Fruit fly (Drosophila melanogaster): ENCODE measurements around the gene CG16815.
A peak's percentile ranks its signal among the peaks of the same experiment; 100 is the strongest.

Gene CG16815

DNA sequence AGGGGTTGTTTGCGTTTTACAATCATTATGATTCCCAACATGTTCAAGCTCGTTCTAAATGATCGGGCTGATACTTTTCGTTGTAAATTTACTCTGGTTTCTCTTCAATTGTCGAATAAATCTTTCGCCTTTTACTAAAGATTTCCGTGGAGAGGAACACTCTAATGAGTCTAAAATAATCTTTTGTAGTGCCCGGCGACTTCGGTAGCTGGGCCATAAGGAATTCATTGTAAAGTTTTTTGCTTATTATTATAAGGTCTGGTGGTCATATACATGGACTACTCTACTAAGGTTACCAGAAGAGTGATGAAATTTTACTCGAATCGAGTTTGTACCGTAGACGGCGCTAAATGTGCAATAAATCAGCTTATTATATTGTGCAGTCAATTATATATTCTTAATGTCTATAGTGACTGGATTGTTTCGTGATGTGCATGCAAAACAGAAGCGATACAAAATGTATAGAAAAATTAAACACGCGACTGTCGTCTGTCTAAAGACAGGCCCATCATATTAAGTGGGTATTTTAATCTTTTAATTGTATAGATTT lies 15.2 kb downstream of the CG16815 start:
- TF ChIP-seq Hr39 (optimal IDR thresholded peaks at IDR 0.05) (no peak), zen (tag; optimal IDR thresholded peaks at IDR 0.05) (peak; percentile 10), CG17328 (GFP tag; IDR thresholded peaks at IDR 0.05) (0 out of 2 replicates have a peak, but pooled peaks have one; percentile 14), CG2199 (GFP tag; IDR thresholded peaks at IDR 0.05) (peak; percentile 69; the same call in 1 of the 3 replicates), Med (GFP tag) (peak; percentile 60), Dad (GFP tag; optimal IDR thresholded peaks at IDR 0.05) (no peak), pros (GFP tag; optimal IDR thresholded peaks at IDR 0.05) (peak; percentile 95), sens (GFP tag) (peak; percentile 81)

DNA sequence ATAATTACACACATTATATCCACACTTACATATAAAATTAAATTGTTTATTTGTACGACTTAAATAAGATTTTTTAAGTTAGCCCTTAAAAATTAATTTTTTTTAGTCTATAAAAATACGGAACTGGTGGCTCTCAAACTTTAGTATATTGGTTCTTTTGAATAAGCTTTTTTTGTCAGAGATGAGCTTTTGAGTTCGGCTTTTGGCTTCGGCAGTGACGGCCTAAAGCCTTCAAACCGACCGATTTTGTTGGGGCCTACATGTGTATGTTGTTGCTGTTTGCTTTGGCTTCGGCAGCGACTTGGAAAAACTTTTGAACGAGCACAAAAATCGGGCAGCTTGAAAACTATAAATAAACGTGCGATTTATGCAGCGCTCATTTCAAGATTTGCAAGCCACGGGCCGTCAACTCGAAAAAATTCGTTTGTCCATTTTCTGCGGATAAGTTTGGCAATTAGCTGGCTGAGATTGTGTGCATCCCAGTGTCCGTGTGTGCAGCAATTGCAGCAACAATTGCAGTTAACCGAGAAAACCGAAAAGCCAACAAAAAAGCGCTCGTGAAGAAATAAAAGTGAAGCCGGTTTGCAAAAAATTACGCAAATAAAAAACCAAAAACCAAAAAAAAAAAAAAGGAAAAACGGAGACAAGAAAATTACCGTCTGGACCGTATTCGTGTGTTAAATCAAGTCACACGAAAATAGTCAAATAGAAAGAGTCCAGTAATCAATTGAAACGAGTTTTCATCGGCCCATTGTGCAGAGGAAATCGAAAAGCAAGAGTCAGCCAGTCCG lies 16.4 kb downstream of the CG16815 start, which contains the start of gene CG16820:
Gene CG16820 (plus strand): TSS at position 378 of the 791 bp plus-strand sequence.
- TF ChIP-seq CG30403 (GFP tag; optimal IDR thresholded peaks at IDR 0.05) (no peak), CG4854 (GFP tag; optimal IDR thresholded peaks at IDR 0.05) (no peak), CG12299 (tag; optimal IDR thresholded peaks at IDR 0.05) (no peak), ham (GFP tag; IDR thresholded peaks at IDR 0.05) (no peak), Deaf1 (tag; optimal IDR thresholded peaks at IDR 0.05) (peak; percentile 93), Ssrp (tag; optimal IDR thresholded peaks at IDR 0.05) (no peak), CG11456 (GFP tag; IDR thresholded peaks at IDR 0.05) (no peak), pnt (GFP tag; optimal IDR thresholded peaks at IDR 0.05) (no peak), chinmo (GFP tag; IDR thresholded peaks at IDR 0.05; ENCODE audit: partially characterized antibody) (peak; percentile 56; the same call in 1 of the 4 replicates), CG15514 (GFP tag; optimal IDR thresholded peaks at IDR 0.05) (peak; percentile 96), vfl (GFP tag; optimal IDR thresholded peaks at IDR 0.05) (no peak), tll (GFP tag; optimal IDR thresholded peaks at IDR 0.05) (no peak), inv (GFP tag; IDR thresholded peaks at IDR 0.05; ENCODE audit: partially characterized antibody) (no peak), ranshi (GFP tag; IDR thresholded peaks at IDR 0.05) (no peak), Myb (GFP tag; optimal IDR thresholded peaks at IDR 0.05) (no peak), CG6654 (GFP tag; optimal IDR thresholded peaks at IDR 0.05) (peak; percentile 54), bab2 (GFP tag; optimal IDR thresholded peaks at IDR 0.05) (no peak), CG15696 (tag; optimal IDR thresholded peaks at IDR 0.05) (no peak), CG9215 (GFP tag; IDR thresholded peaks at IDR 0.05) (no peak), CG13894 (tag; optimal IDR thresholded peaks at IDR 0.05) (no peak), kah (GFP tag; optimal IDR thresholded peaks at IDR 0.05) (no peak), CG12155 (GFP tag; optimal IDR thresholded peaks at IDR 0.05) (no peak), CG6854 (GFP tag; optimal IDR thresholded peaks at IDR 0.05) (no peak), vvl (GFP tag; IDR thresholded peaks at IDR 0.05) (no peak), CG11247 (GFP tag; IDR thresholded peaks at IDR 0.05) (no peak), Sin3A (optimal IDR thresholded peaks at IDR 0.05) (no peak), tgo (GFP tag; IDR thresholded peaks at IDR 0.05) (no peak), fru (optimal IDR thresholded peaks at IDR 0.05) (no peak)

DNA sequence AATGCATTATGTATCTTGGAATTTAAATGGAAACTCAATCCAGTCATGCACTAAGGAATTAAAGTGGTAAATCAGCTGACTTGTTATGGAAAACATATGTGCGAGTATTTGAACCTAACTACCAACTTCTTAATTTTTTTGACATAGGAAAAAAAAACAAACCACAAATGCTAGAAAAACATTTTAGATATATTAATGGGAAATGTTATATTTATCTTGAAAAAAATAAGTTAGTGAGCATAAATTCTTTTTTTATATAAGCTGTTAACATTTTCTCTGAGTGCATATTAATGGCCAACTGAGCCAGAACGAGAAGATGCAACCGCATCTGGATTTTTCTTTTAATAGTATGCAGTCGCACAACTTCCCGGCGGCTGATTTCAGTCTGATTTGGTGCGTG lies 21.5 kb downstream of the CG16815 start:
- no peak for TF ChIP-seq CG5245 (GFP tag; optimal IDR thresholded peaks at IDR 0.05)

All from whole organism, embryonic.